Worm (Caenorhabditis elegans): ENCODE measurements around the gene col-154.

col-154 gene

ce11 chrV:11385060-11385459, at the start of gene col-154:
col-154 (plus strand) TSS chrV:11385360.
- TF ChIP-seq ama-1 (optimal IDR thresholded peaks at IDR 0.05) (no peak), F13C5.2 (tag; optimal IDR thresholded peaks at IDR 0.05) (no peak), hnd-1 (tag; optimal IDR thresholded peaks at IDR 0.05) (no peak), hmbx-1 (tag; optimal IDR thresholded peaks at IDR 0.05) (no peak), sea-1 (GFP tag; conservative IDR thresholded peaks at IDR 0.05) (no peak), pes-1 (GFP tag; IDR thresholded peaks at IDR 0.05) (no peak), tbx-37 (GFP tag; conservative IDR thresholded peaks at IDR 0.05) (no peak)

- TF ChIP-seq hmbx-1 (tag; optimal IDR thresholded peaks at IDR 0.05) (no peak), flt-1 (GFP tag; IDR thresholded peaks at IDR 0.05) (no peak), ama-1 (optimal IDR thresholded peaks at IDR 0.05) (no peak), hnd-1 (tag; optimal IDR thresholded peaks at IDR 0.05) (no peak), sea-1 (GFP tag; conservative IDR thresholded peaks at IDR 0.05) (no peak), aly-1 (tag; optimal IDR thresholded peaks at IDR 0.05) (no peak), B0310.2 (tag; optimal IDR thresholded peaks at IDR 0.05) (no peak), ceh-36 (tag; optimal IDR thresholded peaks at IDR 0.05) (no peak), hmg-4 (GFP tag; optimal IDR thresholded peaks at IDR 0.05) (no peak), pes-1 (GFP tag; IDR thresholded peaks at IDR 0.05) (no peak), F13C5.2 (tag; optimal IDR thresholded peaks at IDR 0.05) (no peak), tra-4 (tag; optimal IDR thresholded peaks at IDR 0.05) (no peak), scrt-1 (GFP tag; IDR thresholded peaks at IDR 0.05) (no peak), tbx-37 (GFP tag; conservative IDR thresholded peaks at IDR 0.05) (no peak), tbx-11 (GFP tag; IDR thresholded peaks at IDR 0.05) (no peak), ceh-13 (GFP tag; optimal IDR thresholded peaks at IDR 0.05) (no peak)
Measured at ce11 chrV:11335757-11336418, 49.3 kb upstream of the col-154 start.

- TF ChIP-seq B0310.2 (tag; optimal IDR thresholded peaks at IDR 0.05): no peak
- no peak for TF ChIP-seq hmbx-1 (tag; optimal IDR thresholded peaks at IDR 0.05)
- TF ChIP-seq flt-1 (GFP tag; IDR thresholded peaks at IDR 0.05): no peak
- TF ChIP-seq ama-1 (optimal IDR thresholded peaks at IDR 0.05): no peak
- TF ChIP-seq ceh-13 (GFP tag; optimal IDR thresholded peaks at IDR 0.05): no peak
- TF ChIP-seq ets-7 (tag; optimal IDR thresholded peaks at IDR 0.05): no peak
- TF ChIP-seq tra-4 (tag; optimal IDR thresholded peaks at IDR 0.05): no peak
- no peak for TF ChIP-seq sea-1 (GFP tag; conservative IDR thresholded peaks at IDR 0.05)
- no peak for TF ChIP-seq ceh-36 (tag; optimal IDR thresholded peaks at IDR 0.05)
- TF ChIP-seq tbx-11 (GFP tag; IDR thresholded peaks at IDR 0.05): no peak
- no peak for TF ChIP-seq tbx-37 (GFP tag; conservative IDR thresholded peaks at IDR 0.05)
- no peak for TF ChIP-seq pes-1 (GFP tag; IDR thresholded peaks at IDR 0.05)
- no peak for TF ChIP-seq hmg-4 (GFP tag; optimal IDR thresholded peaks at IDR 0.05)
Measured at ce11 chrV:11336877-11337276, 48.3 kb upstream of the col-154 start.

ce11 chrV:11341130-11341675, 44.0 kb upstream of the col-154 start:
- no peak for TF ChIP-seq ceh-36 (tag; optimal IDR thresholded peaks at IDR 0.05)
- no peak for TF ChIP-seq B0310.2 (tag; optimal IDR thresholded peaks at IDR 0.05)
- no peak for TF ChIP-seq tbx-37 (GFP tag; conservative IDR thresholded peaks at IDR 0.05)
- TF ChIP-seq hmg-4 (GFP tag; optimal IDR thresholded peaks at IDR 0.05): peak; percentile 20
- TF ChIP-seq scrt-1 (GFP tag; IDR thresholded peaks at IDR 0.05): 0 out of 2 replicates have a peak, but pooled peaks have one; percentile 32
- TF ChIP-seq hmbx-1 (tag; optimal IDR thresholded peaks at IDR 0.05): no peak
- no peak for TF ChIP-seq tra-4 (tag; optimal IDR thresholded peaks at IDR 0.05)
- no peak for TF ChIP-seq ets-7 (tag; optimal IDR thresholded peaks at IDR 0.05)
- no peak for TF ChIP-seq tbx-11 (GFP tag; IDR thresholded peaks at IDR 0.05)
- TF ChIP-seq ama-1 (optimal IDR thresholded peaks at IDR 0.05): no peak
- no peak for TF ChIP-seq sea-1 (GFP tag; conservative IDR thresholded peaks at IDR 0.05)

- TF ChIP-seq tbx-37 (GFP tag; conservative IDR thresholded peaks at IDR 0.05): no peak
Measured at ce11 chrV:11341913-11342312, 43.2 kb upstream of the col-154 start, which contains the start of gene T02E9.5. T02E9.5 (plus strand) TSS chrV:11342233.

ce11 chrV:11344112-11344511, 41.0 kb upstream of the col-154 start:
- no peak for TF ChIP-seq ceh-13 (GFP tag; optimal IDR thresholded peaks at IDR 0.05)
- TF ChIP-seq F13C5.2 (tag; optimal IDR thresholded peaks at IDR 0.05): no peak
- no peak for TF ChIP-seq hmbx-1 (tag; optimal IDR thresholded peaks at IDR 0.05)
- no peak for TF ChIP-seq hnd-1 (tag; optimal IDR thresholded peaks at IDR 0.05)
- TF ChIP-seq tra-4 (tag; optimal IDR thresholded peaks at IDR 0.05): no peak
- TF ChIP-seq hmg-4 (GFP tag; optimal IDR thresholded peaks at IDR 0.05): no peak
- peak; percentile 8 for TF ChIP-seq ama-1 (optimal IDR thresholded peaks at IDR 0.05)
- TF ChIP-seq flt-1 (GFP tag; IDR thresholded peaks at IDR 0.05): no peak

- peak; percentile 14 for TF ChIP-seq tra-4 (tag; optimal IDR thresholded peaks at IDR 0.05)
- peak; percentile 11 for TF ChIP-seq B0310.2 (tag; optimal IDR thresholded peaks at IDR 0.05)
- TF ChIP-seq ets-7 (tag; optimal IDR thresholded peaks at IDR 0.05): no peak
- no peak for TF ChIP-seq F13C5.2 (tag; optimal IDR thresholded peaks at IDR 0.05)
- no peak for TF ChIP-seq scrt-1 (GFP tag; IDR thresholded peaks at IDR 0.05)
- TF ChIP-seq ceh-36 (tag; optimal IDR thresholded peaks at IDR 0.05): no peak
- 0 out of 2 replicates have a peak, but pooled peaks have one; percentile 22 for TF ChIP-seq flt-1 (GFP tag; IDR thresholded peaks at IDR 0.05)
- TF ChIP-seq sea-1 (GFP tag; conservative IDR thresholded peaks at IDR 0.05): no peak
- TF ChIP-seq hmbx-1 (tag; optimal IDR thresholded peaks at IDR 0.05): no peak
- peak; percentile 60 for TF ChIP-seq ama-1 (optimal IDR thresholded peaks at IDR 0.05)
- no peak for TF ChIP-seq hnd-1 (tag; optimal IDR thresholded peaks at IDR 0.05)
Measured at ce11 chrV:11344816-11345336, 40.3 kb upstream of the col-154 start.

- TF ChIP-seq hmg-4 (GFP tag; optimal IDR thresholded peaks at IDR 0.05) (no peak), flt-1 (GFP tag; IDR thresholded peaks at IDR 0.05) (no peak), ceh-13 (GFP tag; optimal IDR thresholded peaks at IDR 0.05) (no peak)
Measured at ce11 chrV:11346912-11347311, 38.2 kb upstream of the col-154 start, which contains the start of gene grl-7. grl-7 (minus strand) TSS chrV:11347012.
